Worm (Caenorhabditis elegans) whole organism, L1 larva: ENCODE results near the gene grd-14.
A peak's percentile ranks its signal among the peaks of the same experiment; 100 is the strongest.
"Not testable (repeated sequence)": the region's sequence is repeated elsewhere in the genome, so short reads cannot be mapped to it uniquely, and the experiment has no call there.

ENCODE experiments used
- aha-1 ChIP-seq: fragments of 150-350 bp; optimal IDR thresholded peaks from 2 replicates; lab custom pipeline; 2014; ENCODE audit warnings: missing biosample characterization, missing genetic modification characterization
- ceh-63 ChIP-seq: fragments of 200-800 bp; sonication (Bioruptor generic); optimal IDR thresholded peaks from 2 replicates; lab custom pipeline; 2018; ENCODE audit warnings: mild to moderate bottlenecking, missing genetic modification characterization, missing compliant biosample characterization
- ceh-82 ChIP-seq, 3 experiments: fragments of 150-350 bp in 1 of 3; sonication (generic microtip) in 2 of 3; optimal IDR thresholded peaks; 2 replicates each; lab custom pipeline; 2014 to 2017; ENCODE audit warnings: missing biosample characterization in 3 of 3, missing genetic modification characterization in 3 of 3
- ces-1 ChIP-seq: fragments of 150-350 bp; optimal IDR thresholded peaks from 2 replicates; lab custom pipeline; 2014; ENCODE audit warnings: missing biosample characterization, missing genetic modification reagents, missing genetic modification characterization
- dpl-1 ChIP-seq, 3 experiments: fragments of 150-350 bp in 2 of 3; sonication (generic microtip) in 1 of 3; optimal IDR thresholded peaks; 2 replicates each; lab custom pipeline; 2014 to 2017; ENCODE audit warnings: missing biosample characterization in 3 of 3, missing genetic modification characterization in 3 of 3, missing genetic modification reagents in 3 of 3
- dsc-1 ChIP-seq: sonication (generic microtip); optimal IDR thresholded peaks from 2 replicates; lab custom pipeline; 2016; ENCODE audit warnings: mild to moderate bottlenecking, missing genetic modification characterization, missing compliant biosample characterization
- egl-13 ChIP-seq: sonication (generic microtip); optimal IDR thresholded peaks from 2 replicates; lab custom pipeline; 2016; ENCODE audit warnings: missing genotype, missing genetic modification reagents, missing genetic modification characterization, missing compliant biosample characterization
- egl-27 ChIP-seq, 2 experiments: fragments of 150-350 bp in 1 of 2; sonication (generic microtip); optimal IDR thresholded peaks; 3 replicates each; lab custom pipeline; 2017 to 2018; ENCODE audit warnings: missing biosample characterization in 2 of 2, missing genetic modification characterization in 2 of 2, missing genetic modification reagents in 2 of 2
- elt-2 ChIP-seq: sonication (generic microtip); optimal IDR thresholded peaks from 2 replicates; lab custom pipeline; 2016; ENCODE audit warnings: missing genetic modification characterization, mild to moderate bottlenecking, inconsistent platforms, missing compliant biosample characterization, missing genetic modification reagents
- elt-3 ChIP-seq, 6 experiments: fragments of 150-350 bp in 1 of 6; sonication (generic microtip); optimal IDR thresholded peaks; 2 replicates each; lab custom pipeline; 2017 to 2018; ENCODE audit warnings: missing biosample characterization in 6 of 6, missing genetic modification characterization in 6 of 6, inconsistent platforms in 1 of 6
- fkh-4 ChIP-seq: sonication (generic microtip); optimal IDR thresholded peaks from 2 replicates; lab custom pipeline; 2016; ENCODE audit warnings: missing compliant biosample characterization, missing genetic modification characterization, borderline replicate concordance
- hlh-17 ChIP-seq: fragments of 200-800 bp; sonication (Bioruptor generic); optimal IDR thresholded peaks from 2 replicates; lab custom pipeline; 2018; ENCODE audit warnings: missing genetic modification characterization, mild to moderate bottlenecking, missing compliant biosample characterization, moderate library complexity, borderline replicate concordance
- hlh-4 ChIP-seq: sonication (generic microtip); optimal IDR thresholded peaks from 2 replicates; lab custom pipeline; 2016; ENCODE audit warnings: mild to moderate bottlenecking, missing genetic modification characterization, missing compliant biosample characterization
- hpl-2 ChIP-seq: fragments of 150-350 bp; optimal IDR thresholded peaks from 2 replicates; lab custom pipeline; 2014; ENCODE audit warnings: missing biosample characterization, missing genetic modification reagents, missing genetic modification characterization
- isw-1 ChIP-seq: fragments of 200-800 bp; sonication (Bioruptor generic); IDR thresholded peaks from 2 replicates; pipeline ENCODE4 v1.3.6; 2022; ENCODE audit warnings: missing genetic modification characterization, missing compliant biosample characterization
- jun-1 ChIP-seq: fragments of 150-350 bp; optimal IDR thresholded peaks from 2 replicates; lab custom pipeline; 2014; ENCODE audit warnings: missing biosample characterization, missing genetic modification reagents, missing genetic modification characterization
- lin-13 ChIP-seq: fragments of 150-350 bp; optimal IDR thresholded peaks from 2 replicates; lab custom pipeline; 2014; ENCODE audit warnings: missing biosample characterization, missing genetic modification reagents, missing genetic modification characterization
- lin-14 ChIP-seq: fragments of 200-800 bp; sonication (Bioruptor generic); optimal IDR thresholded peaks from 2 replicates; lab custom pipeline; 2018; ENCODE audit warnings: mild to moderate bottlenecking, missing genetic modification characterization, moderate library complexity, missing compliant biosample characterization
- lin-15B ChIP-seq: fragments of 150-350 bp; sonication (generic microtip); optimal IDR thresholded peaks from 3 replicates; lab custom pipeline; 2014; ENCODE audit warnings: missing biosample characterization, missing genetic modification characterization
- lin-35 ChIP-seq, 2 experiments: fragments of 150-350 bp; optimal IDR thresholded peaks; 2 replicates each; lab custom pipeline; 2014; ENCODE audit warnings: missing biosample characterization in 2 of 2, missing genetic modification characterization in 2 of 2, missing genetic modification reagents in 2 of 2
- mep-1 ChIP-seq: fragments of 150-350 bp; optimal IDR thresholded peaks from 2 replicates; lab custom pipeline; 2014; ENCODE audit warnings: missing biosample characterization, missing genetic modification characterization
- nhr-11 ChIP-seq: fragments of 150-350 bp; optimal IDR thresholded peaks from 2 replicates; lab custom pipeline; 2014; ENCODE audit warnings: missing biosample characterization, missing genetic modification characterization
- nhr-12 ChIP-seq: sonication (generic microtip); optimal IDR thresholded peaks from 2 replicates; lab custom pipeline; 2017; ENCODE audit warnings: missing biosample characterization, missing genetic modification characterization
- nhr-19 ChIP-seq: fragments of 200-800 bp; sonication (Bioruptor generic); conservative IDR thresholded peaks from 2 replicates; pipeline ENCODE4 v1.3.6; 2022; ENCODE audit warnings: missing genetic modification characterization, missing compliant biosample characterization
- nhr-237 ChIP-seq: fragments of 150-350 bp; optimal IDR thresholded peaks from 2 replicates; lab custom pipeline; 2014; ENCODE audit warnings: missing biosample characterization, missing genetic modification characterization
- nhr-76 ChIP-seq: sonication (generic microtip); optimal IDR thresholded peaks from 2 replicates; lab custom pipeline; 2017; ENCODE audit warnings: missing biosample characterization, missing genetic modification characterization
- nhr-77 ChIP-seq: fragments of 150-350 bp; optimal IDR thresholded peaks from 2 replicates; lab custom pipeline; 2014; ENCODE audit warnings: missing biosample characterization, missing genetic modification characterization
- nhr-84 ChIP-seq: sonication (generic microtip); optimal IDR thresholded peaks from 2 replicates; lab custom pipeline; 2017; ENCODE audit warnings: missing biosample characterization, missing genetic modification characterization
- nhr-90 ChIP-seq: sonication (generic microtip); optimal IDR thresholded peaks from 2 replicates; lab custom pipeline; 2016; ENCODE audit warnings: mild to moderate bottlenecking, missing genetic modification characterization, missing compliant biosample characterization; ENCODE audit not compliant: poor library complexity
- pag-3 ChIP-seq: sonication (generic microtip); optimal IDR thresholded peaks from 2 replicates; lab custom pipeline; 2017; ENCODE audit warnings: missing genetic modification characterization, mild to moderate bottlenecking, missing compliant biosample characterization, antibody characterized with exemption, borderline replicate concordance; ENCODE audit not compliant: insufficient read depth
- pax-3 ChIP-seq: fragments of 200-800 bp; sonication (Bioruptor generic); optimal IDR thresholded peaks from 2 replicates; lab custom pipeline; 2018; ENCODE audit warnings: mild to moderate bottlenecking, missing genetic modification characterization, moderate library complexity, missing compliant biosample characterization
- pqm-1 ChIP-seq: sonication (generic microtip); optimal IDR thresholded peaks from 3 replicates; lab custom pipeline; 2017; ENCODE audit warnings: missing biosample characterization, missing genetic modification characterization
- skn-1 ChIP-seq: fragments of 150-350 bp; optimal IDR thresholded peaks from 2 replicates; lab custom pipeline; 2014; ENCODE audit warnings: missing biosample characterization, missing genetic modification characterization
- snu-23 ChIP-seq: sonication (generic microtip); optimal IDR thresholded peaks from 2 replicates; lab custom pipeline; 2016; ENCODE audit warnings: missing genetic modification characterization, missing compliant biosample characterization
- unc-86 ChIP-seq: sonication (generic microtip); optimal IDR thresholded peaks from 2 replicates; lab custom pipeline; 2016; ENCODE audit warnings: missing genetic modification characterization, missing compliant biosample characterization
- xbp-1 ChIP-seq: sonication (generic microtip); optimal IDR thresholded peaks from 2 replicates; lab custom pipeline; 2016; ENCODE audit warnings: missing genetic modification characterization, missing compliant biosample characterization
- zag-1 ChIP-seq: fragments of 150-350 bp; optimal IDR thresholded peaks from 2 replicates; lab custom pipeline; 2014; ENCODE audit warnings: missing biosample characterization, missing genetic modification characterization
- ztf-11 ChIP-seq, 2 experiments: sonication (generic microtip); optimal IDR thresholded peaks; 2 replicates each; lab custom pipeline; 2016 to 2017; ENCODE audit warnings: missing genetic modification characterization in 2 of 2, missing biosample characterization in 1 of 2, missing compliant biosample characterization in 1 of 2
- ztf-4 ChIP-seq: fragments of 150-350 bp; optimal IDR thresholded peaks from 2 replicates; lab custom pipeline; 2014; ENCODE audit warnings: missing biosample characterization, missing genetic modification characterization

grd-14 gene

ce11 chrX:8527950-8528349 lies 28.1 kb downstream of the grd-14 start, which contains the start of gene flp-5:
Gene flp-5 (plus strand): TSS chrX:8528250.
- TF ChIP-seq elt-2 (tag; lab: Kevin White, UChicago) (no peak), nhr-237 (no peak), zag-1 (tag; lab: Kevin White, UChicago) (no peak)

ce11 chrX:8535006-8535405 lies 35.2 kb downstream of the grd-14 start, which contains the start of gene nspc-1:
Gene nspc-1 (minus strand): TSS chrX:8535106.
- TF ChIP-seq hlh-4 (tag; lab: Kevin White, UChicago); lin-35 (GFP tag; optimal IDR thresholded peaks at IDR 0.05; lab: Kevin White, UChicago); xbp-1: not testable (repeated sequence)

ce11 chrX:8536791-8537190 lies 37.0 kb downstream of the grd-14 start, which contains the start of gene nspc-3:
Gene nspc-3 (plus strand): TSS chrX:8537091.
- TF ChIP-seq skn-1 (tag; lab: Kevin White, UChicago) (no peak), lin-14 (GFP tag; lab: Kevin White, UChicago) (no peak)
- TF ChIP-seq, all 84 proteins: peak for 0

ce11 chrX:8538262-8538776 lies 38.5 kb downstream of the grd-14 start, which contains the start of the genes nspc-4 and nspc-5:
Gene nspc-4 (minus strand): TSS chrX:8538362.
Gene nspc-5 (plus strand): TSS chrX:8538726.
- not testable (repeated sequence) for TF ChIP-seq ceh-82 (tag; optimal IDR thresholded peaks at IDR 0.05; lab: Kevin White, UChicago); hlh-17 (GFP tag; lab: Kevin White, UChicago); pax-3

- not testable (repeated sequence) for TF ChIP-seq fkh-4 (tag; lab: Kevin White, UChicago); unc-86 (tag; lab: Kevin White, UChicago); lin-35 (GFP tag; optimal IDR thresholded peaks at IDR 0.05; lab: Kevin White, UChicago)
Measured at ce11 chrX:8541562-8541961, 41.7 kb downstream of the grd-14 start, which contains the start of gene nspc-7. Gene nspc-7 (plus strand): TSS chrX:8541862.

- TF ChIP-seq lin-35 (GFP tag; optimal IDR thresholded peaks at IDR 0.05; lab: Kevin White, UChicago) (peak; percentile 77 to 91), aha-1 (peak; percentile 88), ces-1 (GFP tag; lab: Kevin White, UChicago) (no peak), nhr-11 (tag; lab: Kevin White, UChicago) (no peak), ztf-4 (peak; percentile 83), nhr-84 (tag; lab: Kevin White, UChicago) (no peak), jun-1 (tag; lab: Kevin White, UChicago) (peak; percentile 84), hpl-2 (peak; percentile 4), lin-13 (peak; percentile 70), pag-3 (tag; lab: Kevin White, UChicago) (peak; percentile 56), pqm-1 (tag; lab: Kevin White, UChicago) (no peak), ceh-63 (GFP tag; lab: Kevin White, UChicago) (no peak), nhr-12 (tag; lab: Kevin White, UChicago) (no peak), dsc-1 (peak; percentile 76), egl-13 (tag; lab: Kevin White, UChicago) (peak; percentile 74), isw-1 (GFP tag; lab: Robert Waterston, UW) (peak; percentile 57), snu-23 (GFP tag; lab: Kevin White, UChicago) (peak; percentile 96), nhr-76 (tag; lab: Kevin White, UChicago) (no peak), lin-15B (tag; lab: Kevin White, UChicago) (peak; percentile 70), elt-3 (tag; optimal IDR thresholded peaks at IDR 0.05; lab: Kevin White, UChicago) (peak in 3 of 6 experiments; percentile 42 to 87 (median 63)), nhr-19 (peak; percentile 98), mep-1 (tag; lab: Kevin White, UChicago) (peak; percentile 96), ztf-11 (tag; optimal IDR thresholded peaks at IDR 0.05; lab: Kevin White, UChicago) (peak in 1 of 2 experiments; percentile 62), nhr-90 (peak; percentile 90), fkh-4 (tag; lab: Kevin White, UChicago) (no peak), dpl-1 (GFP tag; optimal IDR thresholded peaks at IDR 0.05; lab: Kevin White, UChicago) (peak; percentile 66 to 82 (median 79)), nhr-77 (tag; lab: Kevin White, UChicago) (peak; percentile 64), xbp-1 (peak; percentile 91), egl-27 (tag; optimal IDR thresholded peaks at IDR 0.05; lab: Kevin White, UChicago) (no peak), lin-14 (GFP tag; lab: Kevin White, UChicago) (peak; percentile 97)
Measured at ce11 chrX:8545971-8546442, 46.2 kb downstream of the grd-14 start, which contains the start of gene sdha-1. Gene sdha-1 (minus strand): TSS chrX:8546021.
